Fruit fly (Drosophila melanogaster) whole organism, embryonic: ENCODE data around the gene CAH7.

ENCODE experiments used
- Atf-2 ChIP-seq: fragments of 200-800 bp; sonication (Bioruptor generic); optimal IDR thresholded peaks from 2 replicates; lab custom pipeline; 2016; ENCODE audit warnings: missing biosample characterization, missing genetic modification characterization
- CG11504 ChIP-seq: fragments of 200-800 bp; sonication (Bioruptor generic); optimal IDR thresholded peaks from 3 replicates; lab custom pipeline; 2019; ENCODE audit warnings: missing biosample characterization, mild to moderate bottlenecking, missing genetic modification characterization, moderate library complexity
- CG12769 ChIP-seq: fragments of 200-800 bp; sonication (Bioruptor generic); optimal IDR thresholded peaks from 2 replicates; lab custom pipeline; 2019; ENCODE audit warnings: missing biosample characterization, mild to moderate bottlenecking, missing genetic modification characterization, moderate library complexity
- CG16863 ChIP-seq: fragments of 200-800 bp; sonication (Bioruptor generic); optimal IDR thresholded peaks from 3 replicates; lab custom pipeline; 2016; ENCODE audit warnings: missing biosample characterization, missing genetic modification characterization
- CG17186 ChIP-seq: fragments of 200-800 bp; sonication (Bioruptor generic); optimal IDR thresholded peaks from 3 replicates; lab custom pipeline; 2017; ENCODE audit warnings: missing biosample characterization, missing genetic modification reagents, missing genetic modification characterization
- CG17359 ChIP-seq: fragments of 200-800 bp; sonication (Bioruptor generic); optimal IDR thresholded peaks from 3 replicates; lab custom pipeline; 2018; ENCODE audit warnings: missing biosample characterization, mild to moderate bottlenecking, missing genetic modification characterization, moderate library complexity
- CG17829 ChIP-seq: fragments of 200-800 bp; optimal IDR thresholded peaks from 2 replicates; lab custom pipeline; 2019; ENCODE audit warnings: missing biosample characterization, mild to moderate bottlenecking, missing genetic modification characterization, moderate library complexity
- CG18599 ChIP-seq: fragments of 200-800 bp; sonication (Bioruptor generic); optimal IDR thresholded peaks from 3 replicates; lab custom pipeline; 2017; ENCODE audit warnings: missing biosample characterization, missing genetic modification characterization, mild to moderate bottlenecking, moderate library complexity, missing genetic modification reagents
- CG34376 ChIP-seq: fragments of 200-800 bp; sonication (Bioruptor generic); optimal IDR thresholded peaks from 2 replicates; lab custom pipeline; 2018; ENCODE audit warnings: missing biosample characterization, mild to moderate bottlenecking, missing genetic modification characterization
- CG4360 ChIP-seq: fragments of 200-800 bp; sonication (Bioruptor generic); IDR thresholded peaks from 2 replicates; pipeline ENCODE4 v1.3.6; 2022; ENCODE audit warnings: missing biosample characterization, missing genetic modification characterization
- CG4617 ChIP-seq: fragments of 200-800 bp; sonication (Bioruptor generic); optimal IDR thresholded peaks from 3 replicates; lab custom pipeline; 2016; ENCODE audit warnings: missing biosample characterization, missing genetic modification characterization, borderline replicate concordance
- CG4730 ChIP-seq: fragments of 200-800 bp; sonication (Bioruptor generic); IDR thresholded peaks from 2 replicates; pipeline ENCODE4 v1.3.6; 2022; ENCODE audit warnings: missing biosample characterization, missing genetic modification characterization
- CG5180 ChIP-seq: fragments of 200-800 bp; sonication (Bioruptor generic); optimal IDR thresholded peaks from 3 replicates; lab custom pipeline; 2017; ENCODE audit warnings: missing biosample characterization, missing genetic modification characterization, mild to moderate bottlenecking, moderate library complexity, missing genetic modification reagents
- CG6854 ChIP-seq: fragments of 200-800 bp; sonication (Bioruptor generic); optimal IDR thresholded peaks from 3 replicates; lab custom pipeline; 2017; ENCODE audit warnings: missing biosample characterization, mild to moderate bottlenecking, missing genetic modification characterization
- CG7928 ChIP-seq: fragments of 200-800 bp; sonication (Bioruptor generic); optimal IDR thresholded peaks from 2 replicates; lab custom pipeline; 2017; ENCODE audit warnings: missing biosample characterization, mild to moderate bottlenecking, missing genetic modification characterization
- CG7987 ChIP-seq: fragments of 200-800 bp; sonication (Bioruptor generic); optimal IDR thresholded peaks from 2 replicates; lab custom pipeline; 2018; ENCODE audit warnings: missing biosample characterization, mild to moderate bottlenecking, missing genetic modification characterization, moderate library complexity
- CG8388 ChIP-seq: fragments of 200-800 bp; sonication (Bioruptor generic); optimal IDR thresholded peaks from 2 replicates; lab custom pipeline; 2019; ENCODE audit warnings: missing biosample characterization, mild to moderate bottlenecking, missing genetic modification characterization, moderate library complexity
- CG9215 ChIP-seq: fragments of 200-800 bp; sonication (Bioruptor generic); IDR thresholded peaks from 2 replicates; pipeline ENCODE4 v1.3.6; 2022; ENCODE audit warnings: missing biosample characterization, missing genetic modification characterization
- CG9817 ChIP-seq: fragments of 200-800 bp; sonication (Bioruptor generic); optimal IDR thresholded peaks from 2 replicates; lab custom pipeline; 2018; ENCODE audit warnings: missing biosample characterization, mild to moderate bottlenecking, missing genetic modification characterization, moderate library complexity
- ERR ChIP-seq: fragments of 200-800 bp; sonication (Bioruptor generic); optimal IDR thresholded peaks from 2 replicates; lab custom pipeline; 2016; ENCODE audit warnings: missing biosample characterization, missing genetic modification characterization
- HHEX ChIP-seq: fragments of 200-800 bp; sonication (Bioruptor generic); optimal IDR thresholded peaks from 3 replicates; lab custom pipeline; 2017; ENCODE audit warnings: missing biosample characterization, mild to moderate bottlenecking, missing genetic modification characterization, missing genetic modification reagents
- HLHmδ ChIP-seq: fragments of 200-800 bp; sonication (Bioruptor generic); optimal IDR thresholded peaks from 2 replicates; lab custom pipeline; 2018; ENCODE audit warnings: missing biosample characterization, mild to moderate bottlenecking, missing genetic modification characterization, moderate library complexity
- Hr51 ChIP-seq, 2 experiments: fragments of 200-800 bp; sonication (Bioruptor generic); optimal IDR thresholded peaks; 2 replicates in 1 of 2; 3 replicates in 1 of 2; lab custom pipeline; 2016 to 2018; ENCODE audit warnings: missing biosample characterization in 2 of 2, missing genetic modification characterization in 2 of 2, mild to moderate bottlenecking in 1 of 2, moderate library complexity in 1 of 2
- Hsf ChIP-seq: fragments of 200-800 bp; sonication (Bioruptor generic); optimal IDR thresholded peaks from 3 replicates; lab custom pipeline; 2016; ENCODE audit warnings: missing biosample characterization, missing genetic modification characterization
- Meics ChIP-seq: fragments of 200-800 bp; sonication (Bioruptor generic); optimal IDR thresholded peaks from 2 replicates; lab custom pipeline; 2017; ENCODE audit warnings: missing biosample characterization, mild to moderate bottlenecking, missing genetic modification characterization
- Spps ChIP-seq: fragments of 200-800 bp; sonication (Bioruptor generic); optimal IDR thresholded peaks from 2 replicates; lab custom pipeline; 2018; ENCODE audit warnings: missing biosample characterization, mild to moderate bottlenecking, missing genetic modification characterization
- TFAM ChIP-seq: fragments of 200-800 bp; sonication (Bioruptor generic); optimal IDR thresholded peaks from 2 replicates; lab custom pipeline; 2017; ENCODE audit warnings: missing biosample characterization, missing genetic modification characterization, inconsistent platforms
- al ChIP-seq: fragments of 200-800 bp; sonication (Bioruptor generic); IDR thresholded peaks from 2 replicates; pipeline ENCODE4 v1.3.6; 2022; ENCODE audit warnings: missing biosample characterization, missing genetic modification characterization
- ase ChIP-seq: fragments of 200-800 bp; sonication (Bioruptor generic); IDR thresholded peaks from 3 replicates; pipeline ENCODE4 v1.3.6; 2022; ENCODE audit warnings: missing biosample characterization, missing genetic modification characterization
- br ChIP-seq: fragments of >200 bp; optimal IDR thresholded peaks from 2 replicates; lab custom pipeline; 2017
- cato ChIP-seq: fragments of 200-800 bp; sonication (Bioruptor generic); optimal IDR thresholded peaks from 2 replicates; lab custom pipeline; 2016; ENCODE audit warnings: missing biosample characterization, missing genetic modification characterization, borderline replicate concordance
- chn ChIP-seq: fragments of 200-800 bp; sonication (Bioruptor generic); optimal IDR thresholded peaks from 2 replicates; lab custom pipeline; 2016; ENCODE audit warnings: missing biosample characterization, missing genetic modification characterization
- corto ChIP-seq: fragments of 200-800 bp; sonication (Bioruptor generic); optimal IDR thresholded peaks from 2 replicates; lab custom pipeline; 2016; ENCODE audit warnings: missing biosample characterization, mild to moderate bottlenecking, missing genetic modification characterization, moderate library complexity
- crol ChIP-seq: fragments of 200-800 bp; sonication (Bioruptor generic); IDR thresholded peaks from 2 replicates; pipeline ENCODE4 v1.3.6; 2022; ENCODE audit warnings: missing biosample characterization, missing genetic modification characterization
- dmrt99B ChIP-seq: fragments of 200-800 bp; sonication (Bioruptor generic); optimal IDR thresholded peaks from 2 replicates; lab custom pipeline; 2018; ENCODE audit warnings: missing biosample characterization, mild to moderate bottlenecking, missing genetic modification characterization, moderate library complexity
- fd96Cb ChIP-seq: fragments of 200-800 bp; sonication (Bioruptor generic); optimal IDR thresholded peaks from 2 replicates; lab custom pipeline; 2018; ENCODE audit warnings: missing biosample characterization, mild to moderate bottlenecking, missing genetic modification characterization, moderate library complexity
- gsb-n ChIP-seq: fragments of 200-800 bp; sonication (Bioruptor generic); optimal IDR thresholded peaks from 3 replicates; lab custom pipeline; 2018; ENCODE audit warnings: missing biosample characterization, mild to moderate bottlenecking, missing genetic modification characterization
- ham ChIP-seq: fragments of 200-800 bp; sonication (Bioruptor generic); IDR thresholded peaks from 2 replicates; pipeline ENCODE4 v1.3.6; 2022; ENCODE audit warnings: missing biosample characterization, missing genetic modification characterization
- kay ChIP-seq: fragments of 200-800 bp; sonication (Bioruptor generic); optimal IDR thresholded peaks from 2 replicates; lab custom pipeline; 2016; ENCODE audit warnings: missing biosample characterization, missing genetic modification characterization
- ken ChIP-seq: fragments of 200-800 bp; sonication (Bioruptor generic); IDR thresholded peaks from 3 replicates; pipeline ENCODE4 v1.3.6; 2022; ENCODE audit warnings: missing biosample characterization, missing genetic modification characterization
- maf-S ChIP-seq: fragments of 200-800 bp; sonication (Bioruptor generic); optimal IDR thresholded peaks from 2 replicates; lab custom pipeline; 2016; ENCODE audit warnings: missing biosample characterization, missing genetic modification characterization
- nau ChIP-seq: fragments of 200-800 bp; sonication (Bioruptor generic); optimal IDR thresholded peaks from 3 replicates; lab custom pipeline; 2017; ENCODE audit warnings: missing biosample characterization, mild to moderate bottlenecking, missing genetic modification characterization, missing genetic modification reagents
- psq ChIP-seq: fragments of 200-800 bp; sonication (Bioruptor generic); optimal IDR thresholded peaks from 2 replicates; lab custom pipeline; 2017; ENCODE audit warnings: missing biosample characterization, missing genetic modification characterization
- ro ChIP-seq: fragments of 200-800 bp; sonication (Bioruptor generic); IDR thresholded peaks from 2 replicates; pipeline ENCODE4 v1.3.6; 2022; ENCODE audit warnings: missing biosample characterization, missing genetic modification characterization
- run ChIP-seq: fragments of 200-800 bp; sonication (Bioruptor generic); optimal IDR thresholded peaks from 3 replicates; lab custom pipeline; 2018; ENCODE audit warnings: missing biosample characterization, mild to moderate bottlenecking, missing genetic modification characterization
- salm ChIP-seq: fragments of 200-800 bp; sonication (Bioruptor generic); optimal IDR thresholded peaks from 2 replicates; lab custom pipeline; 2018; ENCODE audit warnings: missing biosample characterization, mild to moderate bottlenecking, missing genetic modification characterization
- tgo ChIP-seq: fragments of 200-800 bp; sonication (Bioruptor generic); IDR thresholded peaks from 3 replicates; pipeline ENCODE4 v1.3.6; 2022; ENCODE audit warnings: missing biosample characterization, missing genetic modification characterization
- tna ChIP-seq: fragments of 200-800 bp; sonication (Bioruptor generic); IDR thresholded peaks from 2 replicates; pipeline ENCODE4 v1.3.6; 2022; ENCODE audit warnings: missing biosample characterization, missing genetic modification characterization; ENCODE audit not compliant: partially characterized antibody
- tup ChIP-seq: fragments of 200-800 bp; sonication (Bioruptor generic); optimal IDR thresholded peaks from 2 replicates; lab custom pipeline; 2016; ENCODE audit warnings: missing biosample characterization, mild to moderate bottlenecking, missing genetic modification characterization, moderate library complexity
- wdn ChIP-seq: fragments of 200-800 bp; sonication (Bioruptor generic); IDR thresholded peaks from 2 replicates; pipeline ENCODE4 v1.3.6; 2022; ENCODE audit warnings: missing biosample characterization, missing genetic modification characterization
- zf30C ChIP-seq: fragments of 200-800 bp; sonication (Bioruptor generic); optimal IDR thresholded peaks from 3 replicates; lab custom pipeline; 2018; ENCODE audit warnings: missing biosample characterization, mild to moderate bottlenecking, missing genetic modification characterization

Gene CAH7

dm6 chr3R:10161163-10161562 lies 49.1 kb downstream of the CAH7 start, which contains the start of gene CG6254 (continued):
- TF ChIP-seq HLHmδ (GFP tag; lab: Kevin White, UChicago): no peak
- TF ChIP-seq TFAM (GFP tag; lab: Kevin White, UChicago): no peak
- TF ChIP-seq ase (GFP tag; lab: Robert Waterston, UW): peak; percentile 50; the same call in 1 of the 3 replicates
- no peak for TF ChIP-seq CG17186 (GFP tag; lab: Kevin White, UChicago)
- TF ChIP-seq Hr51 (GFP tag; optimal IDR thresholded peaks at IDR 0.05; lab: Kevin White, UChicago): peak in 1 of 2 experiments; percentile 9
- TF ChIP-seq Hsf: peak; percentile 34
- no peak for TF ChIP-seq nau (GFP tag; lab: Kevin White, UChicago)
- no peak for TF ChIP-seq CG4360 (GFP tag; lab: Robert Waterston, UW)
- peak; percentile 46 for TF ChIP-seq CG17829
- TF ChIP-seq CG34376 (GFP tag; lab: Kevin White, UChicago): peak; percentile 45
- TF ChIP-seq CG8388 (GFP tag; lab: Kevin White, UChicago): no peak
- no peak for TF ChIP-seq CG5180 (GFP tag; lab: Kevin White, UChicago)
- TF ChIP-seq salm (tag; lab: Kevin White, UChicago): no peak
- no peak for TF ChIP-seq tup (GFP tag; lab: Kevin White, UChicago)
- no peak for TF ChIP-seq CG7987 (GFP tag; lab: Kevin White, UChicago)
- TF ChIP-seq al (GFP tag; lab: Robert Waterston, UW): 0 out of 2 replicates have a peak, but pooled peaks have one; percentile 15
- TF ChIP-seq kay (GFP tag; lab: Kevin White, UChicago): no peak
- TF ChIP-seq cato (GFP tag; lab: Kevin White, UChicago): no peak
- no peak for TF ChIP-seq zf30C (GFP tag; lab: Kevin White, UChicago)
- no peak for TF ChIP-seq ham (GFP tag; lab: Robert Waterston, UW)
- no peak for TF ChIP-seq wdn (GFP tag; lab: Robert Waterston, UW)
- no peak for TF ChIP-seq Spps (tag; lab: Kevin White, UChicago)
- 0 out of 2 replicates have a peak, but pooled peaks have one; percentile 41 for TF ChIP-seq tna (GFP tag; lab: Robert Waterston, UW)
- no peak for TF ChIP-seq corto (GFP tag; lab: Kevin White, UChicago)
- TF ChIP-seq crol: no peak
- TF ChIP-seq CG12769 (tag; lab: Kevin White, UChicago): no peak
- TF ChIP-seq tgo (GFP tag; lab: Robert Waterston, UW): no peak
- TF ChIP-seq CG9817 (tag; lab: Kevin White, UChicago): peak; percentile 32
- TF ChIP-seq Atf-2: no peak
- TF ChIP-seq gsb-n (tag; lab: Kevin White, UChicago): no peak
- no peak for TF ChIP-seq dmrt99B (tag; lab: Kevin White, UChicago)
- peak; percentile 40; the same call in 1 of the 3 replicates for TF ChIP-seq ken (GFP tag; lab: Robert Waterston, UW)
- peak; percentile 50 for TF ChIP-seq Meics (GFP tag; lab: Kevin White, UChicago)
- no peak for TF ChIP-seq CG16863 (GFP tag; lab: Kevin White, UChicago)
- no peak for TF ChIP-seq CG6854 (GFP tag; lab: Kevin White, UChicago)
- TF ChIP-seq ro: no peak
- no peak for TF ChIP-seq CG17359
- no peak for TF ChIP-seq CG18599 (GFP tag; lab: Kevin White, UChicago)
- no peak for TF ChIP-seq psq (GFP tag; lab: Kevin White, UChicago)
- TF ChIP-seq CG9215 (GFP tag; lab: Robert Waterston, UW): 0 out of 2 replicates have a peak, but pooled peaks have one; percentile 21
- no peak for TF ChIP-seq ERR
- no peak for TF ChIP-seq br (lab: Kevin White, UChicago)
- TF ChIP-seq CG11504 (tag; lab: Kevin White, UChicago): no peak
- TF ChIP-seq CG7928 (GFP tag; lab: Kevin White, UChicago): peak; percentile 100
- no peak for TF ChIP-seq maf-S (GFP tag; lab: Kevin White, UChicago)
- no peak for TF ChIP-seq run (tag; lab: Kevin White, UChicago)
- no peak for TF ChIP-seq CG4730 (GFP tag; lab: Robert Waterston, UW)
- no peak for TF ChIP-seq HHEX (GFP tag; lab: Kevin White, UChicago)
- peak; percentile 22 for TF ChIP-seq fd96Cb (tag; lab: Kevin White, UChicago)
- peak; percentile 85 for TF ChIP-seq CG4617 (GFP tag; lab: Kevin White, UChicago)
- TF ChIP-seq chn (GFP tag; lab: Kevin White, UChicago): no peak
